Worm (Caenorhabditis elegans) whole organism, L4 larva: ENCODE results near the gene mihp-2.
"Not testable (repeated sequence)": the region's sequence is repeated elsewhere in the genome, so short reads cannot be mapped to it uniquely, and the experiment has no call there.

Experiments
- D1046.2 ChIP-seq: fragments of 200-800 bp; sonication (Bioruptor generic); IDR thresholded peaks from 2 replicates; pipeline ENCODE4 v1.3.6; 2022; ENCODE audit warnings: missing genetic modification characterization, missing compliant biosample characterization
- F26F4.8 ChIP-seq: fragments of 200-800 bp; sonication (Bioruptor generic); conservative IDR thresholded peaks from 2 replicates; pipeline ENCODE4 v1.3.6; 2022; ENCODE audit warnings: missing genetic modification characterization, missing compliant biosample characterization
- Y48G9A.11 ChIP-seq: fragments of 200-800 bp; sonication (Bioruptor generic); IDR thresholded peaks from 2 replicates; pipeline ENCODE4 v1.3.6; 2022; ENCODE audit warnings: missing genetic modification reagents, missing genetic modification characterization, missing compliant biosample characterization
- ZK546.5 ChIP-seq, 2 experiments: sonication (generic microtip); optimal IDR thresholded peaks; 2 replicates each; lab custom pipeline; 2017; ENCODE audit warnings: missing biosample characterization in 2 of 2, missing genetic modification characterization in 2 of 2
- aha-1 ChIP-seq: fragments of 150-350 bp; peaks from one replicate; lab custom pipeline; 2014; ENCODE audit warnings: missing biosample characterization, missing genetic modification characterization
- ama-1 ChIP-seq: fragments of 150-350 bp; optimal IDR thresholded peaks from 2 replicates; lab custom pipeline; 2014; ENCODE audit warnings: inconsistent platforms, mixed read lengths
- attf-4 ChIP-seq: sonication (generic microtip); optimal IDR thresholded peaks from 3 replicates; lab custom pipeline; 2017; ENCODE audit warnings: missing biosample characterization, missing genetic modification characterization
- ceh-82 ChIP-seq: sonication (generic microtip); optimal IDR thresholded peaks from 2 replicates; lab custom pipeline; 2017; ENCODE audit warnings: missing biosample characterization, missing genetic modification characterization
- ces-1 ChIP-seq: fragments of 150-350 bp; sonication (generic microtip); optimal IDR thresholded peaks from 4 replicates; lab custom pipeline; 2014; ENCODE audit warnings: missing biosample characterization, missing genetic modification reagents, missing genetic modification characterization
- ctbp-1 ChIP-seq: fragments of 200-800 bp; sonication (Bioruptor generic); IDR thresholded peaks from 2 replicates; pipeline ENCODE4 v1.3.6; 2022; ENCODE audit warnings: missing genetic modification reagents, missing genetic modification characterization, missing compliant biosample characterization
- daf-19 ChIP-seq: fragments of 200-800 bp; sonication (Bioruptor generic); conservative IDR thresholded peaks from 2 replicates; pipeline ENCODE4 v1.3.6; 2022; ENCODE audit warnings: missing genetic modification characterization, missing compliant biosample characterization
- dmd-6 ChIP-seq: fragments of 200-800 bp; sonication (Bioruptor generic); IDR thresholded peaks from 2 replicates; pipeline ENCODE4 v1.3.6; 2022; ENCODE audit warnings: missing genetic modification reagents, missing genetic modification characterization, missing compliant biosample characterization
- dmd-8 ChIP-seq: fragments of 200-800 bp; sonication (Bioruptor generic); IDR thresholded peaks from 2 replicates; pipeline ENCODE4 v1.3.6; 2022; ENCODE audit warnings: missing genetic modification characterization, missing compliant biosample characterization
- dpl-1 ChIP-seq: fragments of 150-350 bp; optimal IDR thresholded peaks from 2 replicates; lab custom pipeline; 2014; ENCODE audit warnings: missing biosample characterization, missing genetic modification reagents, missing genetic modification characterization
- dve-1 ChIP-seq: sonication (generic microtip); optimal IDR thresholded peaks from 2 replicates; lab custom pipeline; 2017; ENCODE audit warnings: antibody characterized with exemption, mild to moderate bottlenecking, missing genetic modification characterization, missing compliant biosample characterization; ENCODE audit not compliant: insufficient read depth
- egl-43 ChIP-seq: fragments of 200-800 bp; sonication (Bioruptor generic); IDR thresholded peaks from 2 replicates; pipeline ENCODE4 v1.3.6; 2022; ENCODE audit warnings: missing genetic modification reagents, missing genetic modification characterization, missing compliant biosample characterization
- gei-8 ChIP-seq: fragments of 200-800 bp; sonication (Bioruptor generic); optimal IDR thresholded peaks from 2 replicates; lab custom pipeline; 2018; ENCODE audit warnings: mild to moderate bottlenecking, missing genetic modification characterization, missing compliant biosample characterization
- hlh-11 ChIP-seq: fragments of 200-800 bp; sonication (Bioruptor generic); optimal IDR thresholded peaks from 2 replicates; lab custom pipeline; 2018; ENCODE audit warnings: mild to moderate bottlenecking, missing genetic modification characterization, missing compliant biosample characterization
- hlh-30 ChIP-seq: sonication (generic microtip); optimal IDR thresholded peaks from 2 replicates; lab custom pipeline; 2017; ENCODE audit warnings: antibody characterized with exemption, mild to moderate bottlenecking, missing genetic modification characterization, missing compliant biosample characterization; ENCODE audit not compliant: insufficient read depth
- lim-7 ChIP-seq: fragments of 200-800 bp; sonication (Bioruptor generic); IDR thresholded peaks from 2 replicates; pipeline ENCODE4 v1.3.6; 2022; ENCODE audit warnings: missing genetic modification characterization, missing compliant biosample characterization
- lin-15B ChIP-seq: fragments of 150-350 bp; sonication (generic microtip); optimal IDR thresholded peaks from 3 replicates; lab custom pipeline; 2014; ENCODE audit warnings: missing biosample characterization, missing genetic modification characterization
- lin-38 ChIP-seq: fragments of 200-800 bp; sonication (Bioruptor generic); IDR thresholded peaks from 2 replicates; pipeline ENCODE4 v1.3.6; 2022; ENCODE audit warnings: missing genetic modification reagents, missing genetic modification characterization, missing compliant biosample characterization
- lin-39 ChIP-seq: fragments of 150-350 bp; optimal IDR thresholded peaks from 2 replicates; lab custom pipeline; 2014; ENCODE audit warnings: missing biosample characterization, missing genetic modification reagents, missing genetic modification characterization
- lsy-2 ChIP-seq, 2 experiments: fragments of 150-350 bp in 1 of 2; sonication (generic microtip) in 1 of 2; optimal IDR thresholded peaks; 2 replicates each; lab custom pipeline; 2014 to 2017; ENCODE audit warnings: missing biosample characterization in 2 of 2, missing genetic modification characterization in 2 of 2
- madf-5 ChIP-seq, 2 experiments: fragments of 200-800 bp; sonication (Bioruptor generic); IDR thresholded peaks; 2 replicates each; pipeline ENCODE4 v1.3.6; 2022; ENCODE audit warnings: missing compliant biosample characterization in 2 of 2, missing genetic modification characterization in 2 of 2
- mdt-29 ChIP-seq: fragments of 200-800 bp; sonication (Bioruptor generic); IDR thresholded peaks from 2 replicates; pipeline ENCODE4 v1.3.6; 2022; ENCODE audit warnings: missing genetic modification reagents, missing genetic modification characterization, missing compliant biosample characterization
- mes-2 ChIP-seq: sonication (generic microtip); optimal IDR thresholded peaks from 2 replicates; lab custom pipeline; 2016; ENCODE audit warnings: missing genotype, mild to moderate bottlenecking, missing genetic modification characterization, missing compliant biosample characterization; ENCODE audit not compliant: poor library complexity, severe bottlenecking
- mxl-3 ChIP-seq: fragments of 200-800 bp; sonication (Bioruptor generic); optimal IDR thresholded peaks from 2 replicates; lab custom pipeline; 2018; ENCODE audit warnings: mild to moderate bottlenecking, missing genetic modification characterization, missing compliant biosample characterization
- nhr-10 ChIP-seq: fragments of 150-350 bp; optimal IDR thresholded peaks from 2 replicates; lab custom pipeline; 2014; ENCODE audit warnings: missing biosample characterization, missing genetic modification characterization
- nhr-102 ChIP-seq: sonication (generic microtip); optimal IDR thresholded peaks from 2 replicates; lab custom pipeline; 2016; ENCODE audit warnings: mild to moderate bottlenecking, missing genetic modification characterization, moderate library complexity, missing compliant biosample characterization
- nhr-28 ChIP-seq: fragments of 150-350 bp; optimal IDR thresholded peaks from 2 replicates; lab custom pipeline; 2014; ENCODE audit warnings: missing biosample characterization, missing genetic modification characterization
- nhr-42 ChIP-seq: fragments of 200-800 bp; sonication (Bioruptor generic); IDR thresholded peaks from 2 replicates; pipeline ENCODE4 v1.3.6; 2022; ENCODE audit warnings: missing genetic modification characterization, missing compliant biosample characterization
- nhr-76 ChIP-seq: fragments of 150-350 bp; optimal IDR thresholded peaks from 2 replicates; lab custom pipeline; 2014; ENCODE audit warnings: missing biosample characterization, missing genetic modification characterization
- pha-4 ChIP-seq, 2 experiments: fragments of 150-350 bp in 1 of 2; fragments of 200-800 bp in 1 of 2; sonication (Bioruptor generic) in 1 of 2; IDR thresholded peaks in 1 of 2; optimal IDR thresholded peaks in 1 of 2; 2 replicates each; pipeline versions ENCODE4 v1.3.6 to Lab custom; 2014 to 2022; ENCODE audit warnings: missing genetic modification characterization in 2 of 2, missing genetic modification reagents in 2 of 2, missing biosample characterization in 1 of 2, missing compliant biosample characterization in 1 of 2
- pqm-1 ChIP-seq: sonication (generic microtip); optimal IDR thresholded peaks from 2 replicates; lab custom pipeline; 2017; ENCODE audit warnings: missing biosample characterization, missing genetic modification characterization
- sdz-12 ChIP-seq: fragments of 200-800 bp; sonication (Bioruptor generic); optimal IDR thresholded peaks from 2 replicates; lab custom pipeline; 2018; ENCODE audit warnings: mild to moderate bottlenecking, missing genetic modification characterization, missing compliant biosample characterization
- set-16 ChIP-seq: fragments of 200-800 bp; sonication (Bioruptor generic); IDR thresholded peaks from 2 replicates; pipeline ENCODE4 v1.3.6; 2022; ENCODE audit warnings: missing genetic modification reagents, missing genetic modification characterization, missing compliant biosample characterization
- snpc-1.2 ChIP-seq: fragments of 200-800 bp; sonication (Bioruptor generic); IDR thresholded peaks from 2 replicates; pipeline ENCODE4 v1.3.6; 2022; ENCODE audit warnings: missing genetic modification reagents, missing genetic modification characterization, missing compliant biosample characterization
- snpc-4 ChIP-seq: fragments of 150-350 bp; optimal IDR thresholded peaks from 2 replicates; lab custom pipeline; 2014; ENCODE audit warnings: missing biosample characterization, missing genetic modification characterization
- unc-39 ChIP-seq: sonication (generic microtip); optimal IDR thresholded peaks from 2 replicates; lab custom pipeline; 2017; ENCODE audit warnings: missing biosample characterization, missing genetic modification characterization
- unc-62 ChIP-seq, 3 experiments: fragments of 150-350 bp in 1 of 3; sonication (generic microtip); optimal IDR thresholded peaks in 2 of 3; peaks in 1 of 3; 1 replicate in 1 of 3; 2 replicates in 2 of 3; lab custom pipeline; 2014 to 2017; ENCODE audit warnings: missing biosample characterization in 3 of 3, missing genetic modification characterization in 3 of 3, missing genetic modification reagents in 3 of 3, missing genotype in 1 of 3
- vab-7 ChIP-seq: fragments of 200-800 bp; sonication (Bioruptor generic); IDR thresholded peaks from 2 replicates; pipeline ENCODE4 v1.3.6; 2022; ENCODE audit warnings: missing genetic modification reagents, missing genetic modification characterization, missing compliant biosample characterization
- zfp-3 ChIP-seq: fragments of 200-800 bp; sonication (Bioruptor generic); conservative IDR thresholded peaks from 2 replicates; pipeline ENCODE4 v1.3.6; 2022; ENCODE audit warnings: missing genetic modification reagents, missing genetic modification characterization, missing compliant biosample characterization
- zip-2 ChIP-seq: fragments of 150-350 bp; optimal IDR thresholded peaks from 2 replicates; lab custom pipeline; 2014; ENCODE audit warnings: missing biosample characterization, missing genetic modification characterization

The mihp-2 gene

DNA sequence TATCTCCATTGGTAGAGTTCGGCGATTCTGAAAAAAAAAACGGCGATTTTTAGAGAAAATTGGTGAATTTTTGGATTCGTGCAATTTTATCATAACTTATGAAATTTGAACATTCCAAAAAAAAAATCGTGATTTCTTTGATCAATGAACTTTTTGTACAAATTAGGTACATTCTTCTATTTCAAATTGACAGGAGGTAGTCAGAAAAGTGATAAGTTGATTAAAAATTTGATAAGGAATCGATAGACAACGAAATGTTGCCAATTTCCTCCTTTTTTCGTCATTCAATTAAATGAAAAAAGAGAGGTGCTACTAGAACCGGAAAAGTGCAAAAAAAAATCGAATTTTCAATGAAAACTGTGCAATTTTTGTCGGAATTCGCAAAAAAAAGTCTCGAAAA lies 32.6 kb upstream of the mihp-2 start (continued):
- TF ChIP-seq vab-7 (GFP tag; lab: Robert Waterston, UW) (no peak), lin-39 (tag; lab: Kevin White, UChicago) (no peak), sdz-12 (GFP tag; lab: Kevin White, UChicago) (no peak), nhr-76 (tag; lab: Kevin White, UChicago) (no peak), gei-8 (no peak), nhr-10 (tag; lab: Kevin White, UChicago) (no peak), F26F4.8 (no peak), mxl-3 (GFP tag; lab: Kevin White, UChicago) (no peak), zip-2 (no peak), nhr-42 (GFP tag; lab: Robert Waterston, UW) (no peak), hlh-30 (no peak), dpl-1 (no peak), attf-4 (no peak), ZK546.5 (tag; optimal IDR thresholded peaks at IDR 0.05; lab: Kevin White, UChicago) (no peak), nhr-28 (tag; lab: Kevin White, UChicago) (peak; percentile 68), dmd-8 (GFP tag; lab: Robert Waterston, UW) (no peak), lsy-2 (tag; optimal IDR thresholded peaks at IDR 0.05; lab: Kevin White, UChicago) (no peak), snpc-4 (tag; lab: Kevin White, UChicago) (no peak), ceh-82 (tag; lab: Kevin White, UChicago) (no peak), lin-15B (no peak)
- TF ChIP-seq, all 104 proteins: peak for 8

DNA sequence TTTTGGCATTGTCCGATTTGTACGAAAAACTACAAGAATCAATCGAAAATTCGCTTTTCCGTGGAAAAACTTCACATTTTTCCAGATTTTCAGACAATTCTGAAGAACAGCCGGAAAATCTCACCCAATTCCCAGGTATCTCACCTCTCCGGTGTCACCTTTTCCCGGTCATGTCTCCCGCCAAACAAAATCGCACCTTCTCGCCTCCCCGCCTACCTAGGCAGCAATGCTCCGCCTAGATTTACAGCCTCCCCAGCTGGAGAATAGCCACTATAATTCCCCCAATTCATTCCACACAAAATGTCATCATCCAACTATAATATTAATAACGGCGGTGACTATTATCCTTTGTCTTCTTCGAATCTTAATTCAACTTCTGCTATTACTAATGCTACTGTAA lies 29.7 kb upstream of the mihp-2 start, which contains the start of gene ceh-51:
ceh-51 (plus strand) TSS at position 301 of the 400 bp plus-strand sequence.
- TF ChIP-seq set-16 (GFP tag; lab: Robert Waterston, UW) (no peak), daf-19 (no peak)
- TF ChIP-seq, all 104 proteins: peak for 0

DNA sequence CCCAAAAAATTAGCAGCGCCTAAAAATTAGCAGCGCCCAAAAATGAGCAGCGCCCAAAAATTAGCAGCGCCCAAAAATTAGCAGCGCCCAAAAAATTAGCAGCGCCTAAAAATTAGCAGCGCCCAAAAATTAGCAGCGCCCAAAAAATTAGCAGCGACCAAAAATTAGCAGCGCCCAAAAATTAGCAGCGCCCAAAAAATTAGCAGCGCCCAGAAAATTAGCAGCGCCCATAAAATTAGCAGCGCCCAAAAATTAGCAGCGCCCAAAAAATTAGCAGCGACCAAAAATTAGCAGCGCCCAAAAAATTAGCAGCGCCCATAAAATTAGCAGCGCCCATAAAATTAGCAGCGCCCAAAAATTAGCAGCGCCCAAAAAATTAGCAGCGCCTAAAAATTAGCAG lies 20.6 kb upstream of the mihp-2 start:
- TF ChIP-seq lim-7 (GFP tag; lab: Robert Waterston, UW): 0 out of 2 replicates have a peak, but pooled peaks have one; percentile 27
- TF ChIP-seq madf-5 (GFP tag; IDR thresholded peaks at IDR 0.05; lab: Robert Waterston, UW): 0 out of 4 replicates have a peak, but pooled peaks of 1 of the 2 experiments have one; percentile 45
- TF ChIP-seq snpc-1.2 (GFP tag; lab: Robert Waterston, UW): 0 out of 2 replicates have a peak, but pooled peaks have one; percentile 6
- 0 out of 2 replicates have a peak, but pooled peaks have one; percentile 45 for TF ChIP-seq zfp-3 (GFP tag; lab: Robert Waterston, UW)
- TF ChIP-seq F26F4.8: peak; percentile 58; the same call in 1 of the 2 replicates
- TF ChIP-seq D1046.2 (GFP tag; lab: Robert Waterston, UW): peak; percentile 43; the same call in 1 of the 2 replicates
- TF ChIP-seq lin-38 (GFP tag; lab: Robert Waterston, UW): peak; percentile 33; the same call in 1 of the 2 replicates
- 0 out of 2 replicates have a peak, but pooled peaks have one; percentile 16 for TF ChIP-seq dmd-8 (GFP tag; lab: Robert Waterston, UW)
- 0 out of 2 replicates have a peak, but pooled peaks have one; percentile 6 for TF ChIP-seq ctbp-1 (GFP tag; lab: Robert Waterston, UW)
- 0 out of 2 replicates have a peak, but pooled peaks have one; percentile 48 for TF ChIP-seq egl-43 (GFP tag; lab: Robert Waterston, UW)
- peak; percentile 45; the same call in 1 of the 2 replicates for TF ChIP-seq pha-4 (GFP tag; IDR thresholded peaks at IDR 0.05; lab: Robert Waterston, UW)
- not testable (repeated sequence) for TF ChIP-seq pha-4 (tag; optimal IDR thresholded peaks at IDR 0.05; lab: Kevin White, UChicago)
- peak; percentile 45; the same call in 1 of the 2 replicates for TF ChIP-seq Y48G9A.11 (GFP tag; lab: Robert Waterston, UW)

DNA sequence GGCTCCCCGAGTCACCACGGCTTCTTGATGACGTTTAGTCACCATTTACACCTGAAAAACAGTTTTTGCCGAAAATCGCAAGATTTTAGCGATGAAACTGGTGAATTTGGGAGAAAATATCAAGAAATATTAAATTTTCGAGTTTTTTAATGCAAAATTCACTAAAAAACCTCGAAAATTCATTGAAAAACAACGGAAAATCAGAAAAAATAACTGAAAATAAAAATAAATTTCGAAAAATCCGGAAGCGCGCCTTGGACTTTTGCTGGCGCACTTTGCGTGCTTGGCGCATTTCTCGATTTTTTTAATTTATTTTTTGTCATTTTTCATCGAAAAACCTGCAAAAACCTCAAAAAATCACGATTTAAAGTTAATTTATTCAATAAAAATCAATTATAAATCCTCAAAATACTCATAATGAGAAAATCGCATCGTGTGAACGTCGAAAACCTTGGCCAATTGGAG lies 8.6 kb upstream of the mihp-2 start, which contains the start of gene emb-4:
emb-4 (minus strand) TSS at position 51 of the 465 bp plus-strand sequence.
- peak; percentile 13 for TF ChIP-seq aha-1 (tag; lab: Kevin White, UChicago)
- TF ChIP-seq dmd-6 (GFP tag; lab: Robert Waterston, UW): peak; percentile 37
- peak; percentile 64 for TF ChIP-seq lin-38 (GFP tag; lab: Robert Waterston, UW)
- TF ChIP-seq lsy-2 (tag; optimal IDR thresholded peaks at IDR 0.05; lab: Kevin White, UChicago): peak in 1 of 2 experiments; percentile 65
- no peak for TF ChIP-seq pqm-1
- TF ChIP-seq pha-4 (GFP tag; IDR thresholded peaks at IDR 0.05; lab: Robert Waterston, UW): no peak
- TF ChIP-seq pha-4 (tag; optimal IDR thresholded peaks at IDR 0.05; lab: Kevin White, UChicago): no peak
- peak; percentile 1 for TF ChIP-seq nhr-102 (tag; lab: Kevin White, UChicago)
- TF ChIP-seq unc-62 (GFP tag; optimal IDR thresholded peaks at IDR 0.05 in 1 of 2; lab: Kevin White, UChicago): peak in 1 of 2 experiments; percentile 44
- no peak for TF ChIP-seq unc-62 (tag; optimal IDR thresholded peaks at IDR 0.05; lab: Kevin White, UChicago)
- peak; percentile 37 for TF ChIP-seq dve-1
- no peak for TF ChIP-seq nhr-10 (tag; lab: Kevin White, UChicago)
- peak; percentile 71 for TF ChIP-seq mes-2
- TF ChIP-seq unc-39 (tag; lab: Kevin White, UChicago): no peak
- no peak for TF ChIP-seq mdt-29 (GFP tag; lab: Robert Waterston, UW)
- TF ChIP-seq hlh-30: peak; percentile 11
- TF ChIP-seq ces-1: no peak
- peak; percentile 47 for TF ChIP-seq ama-1
- peak; percentile 9 for TF ChIP-seq hlh-11 (tag; lab: Kevin White, UChicago)
